Fruit fly (Drosophila melanogaster): ENCODE data around the gene CG14840.

The CG14840 gene

dm6 chr3R:14214776-14215175, 46.2 kb downstream of the CG14840 start, which contains the start of gene Dop1R1:
TSS of gene Dop1R1 (minus strand) at chr3R:14214810.
- TF ChIP-seq woc (GFP tag; optimal IDR thresholded peaks at IDR 0.05) (no peak), rgr (GFP tag; optimal IDR thresholded peaks at IDR 0.05) (no peak), CG32264 (GFP tag; optimal IDR thresholded peaks at IDR 0.05) (no peak), CG9705 (GFP tag; optimal IDR thresholded peaks at IDR 0.05) (no peak), Hr83 (GFP tag; optimal IDR thresholded peaks at IDR 0.05; ENCODE audit: poor library complexity, severe bottlenecking) (no peak), Rel (GFP tag; optimal IDR thresholded peaks at IDR 0.05) (no peak), Rel (tag; optimal IDR thresholded peaks at IDR 0.05) (no peak), Hr78 (GFP tag; optimal IDR thresholded peaks at IDR 0.05) (no peak), Mio (GFP tag; optimal IDR thresholded peaks at IDR 0.05) (no peak), Hnf4 (GFP tag; optimal IDR thresholded peaks at IDR 0.05) (no peak), CrebA (GFP tag; optimal IDR thresholded peaks at IDR 0.05; ENCODE audit: borderline replicate concordance) (no peak), Abd-B (GFP tag; optimal IDR thresholded peaks at IDR 0.05) (no peak), sv (GFP tag; optimal IDR thresholded peaks at IDR 0.05) (no peak), Vsx2 (GFP tag; optimal IDR thresholded peaks at IDR 0.05; ENCODE audit: partially characterized antibody) (no peak), jim (GFP tag; optimal IDR thresholded peaks at IDR 0.05) (no peak), br (GFP tag; optimal IDR thresholded peaks at IDR 0.05) (no peak), brk (GFP tag; optimal IDR thresholded peaks at IDR 0.05) (no peak)
